Worm (Caenorhabditis elegans): Measurements from ENCODE around the gene T15B7.1.

T15B7.1 gene

DNA sequence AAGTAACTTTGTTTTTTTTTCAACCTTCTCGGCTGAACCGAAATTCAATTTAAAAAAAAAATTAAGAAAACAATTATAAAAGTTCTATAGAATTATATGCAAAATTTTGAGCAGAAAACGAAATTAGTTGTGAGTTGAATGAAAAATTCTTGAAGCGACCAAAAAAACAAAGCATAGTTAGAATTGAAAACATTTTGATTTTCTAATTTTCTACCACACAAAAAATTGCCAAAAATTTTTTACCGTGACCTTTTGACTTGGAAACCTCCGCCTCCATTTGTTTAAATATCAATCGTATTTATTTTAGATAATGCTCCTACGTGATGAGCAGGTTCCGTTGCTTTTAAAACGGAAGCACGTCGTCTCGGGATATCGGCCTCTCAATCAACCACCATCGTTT lies 52.2 kb downstream of the T15B7.1 start, which contains the start of gene K11C4.2:
Gene K11C4.2 (plus strand): TSS at position 301 of the 400 bp plus-strand sequence.
- TF ChIP-seq gei-8 (GFP tag; optimal IDR thresholded peaks at IDR 0.05): no peak
- no peak for TF ChIP-seq vab-7 (GFP tag; IDR thresholded peaks at IDR 0.05)
- TF ChIP-seq egl-27 (tag; optimal IDR thresholded peaks at IDR 0.05): no peak
- TF ChIP-seq hlh-11 (tag; optimal IDR thresholded peaks at IDR 0.05): no peak
- no peak for TF ChIP-seq D1046.2 (GFP tag; IDR thresholded peaks at IDR 0.05)
- TF ChIP-seq Y5F2A.4 (GFP tag; optimal IDR thresholded peaks at IDR 0.05): no peak
- TF ChIP-seq mep-1 (tag; optimal IDR thresholded peaks at IDR 0.05): no peak
- TF ChIP-seq lim-7 (GFP tag; IDR thresholded peaks at IDR 0.05): no peak
- no peak for TF ChIP-seq dve-1 (tag; optimal IDR thresholded peaks at IDR 0.05; ENCODE audit: insufficient read depth)
- TF ChIP-seq Y105C5A.15 (GFP tag; IDR thresholded peaks at IDR 0.05): no peak
- TF ChIP-seq dpl-1 (GFP tag; optimal IDR thresholded peaks at IDR 0.05): no peak
- no peak for TF ChIP-seq zfp-2 (tag; optimal IDR thresholded peaks at IDR 0.05)
- no peak for TF ChIP-seq ceh-82 (tag; optimal IDR thresholded peaks at IDR 0.05)
